Worm (Caenorhabditis elegans): ENCODE measurements around the gene F35H12.6.
A peak's percentile ranks its signal among the peaks of the same experiment; 100 is the strongest.

DNA sequence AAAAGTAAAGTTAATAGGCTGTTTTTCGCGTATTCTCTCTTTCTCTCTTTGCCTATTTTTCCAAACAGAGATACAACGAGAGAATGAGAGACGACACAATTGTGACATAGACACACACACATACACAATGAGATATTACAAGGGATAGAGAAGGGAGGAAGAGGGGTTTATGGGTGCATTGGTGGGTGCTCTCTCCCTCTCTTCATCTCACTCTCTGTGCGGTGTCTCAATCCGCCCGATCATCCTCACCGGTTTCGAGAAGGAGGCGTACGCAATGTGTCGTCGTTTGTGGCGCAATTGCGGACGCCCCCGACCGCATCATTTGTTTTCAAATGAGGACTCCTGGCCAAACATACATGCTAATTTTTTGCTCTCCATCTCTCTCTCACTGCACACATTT, 36.4 kb downstream of the F35H12.6 start:
- TF ChIP-seq dao-5 (tag; optimal IDR thresholded peaks at IDR 0.05) (no peak), him-1 (tag; optimal IDR thresholded peaks at IDR 0.05) (peak; percentile 95)
